Fruit fly (Drosophila melanogaster) whole organism, wandering third instar larva: ENCODE measurements around the gene CG43091.
A peak's percentile ranks its signal among the peaks of the same experiment; 100 is the strongest.

Source experiments
- Abd-B ChIP-seq: fragments of >200 bp; optimal IDR thresholded peaks from 2 replicates; lab custom pipeline; 2017; ENCODE audit warnings: missing biosample characterization, missing genetic modification characterization
- CG32264 ChIP-seq: fragments of 200-800 bp; sonication (Bioruptor generic); optimal IDR thresholded peaks from 2 replicates; lab custom pipeline; 2016; ENCODE audit warnings: missing biosample characterization, missing genetic modification characterization
- CG9705 ChIP-seq: fragments of 200-800 bp; sonication (Bioruptor generic); optimal IDR thresholded peaks from 2 replicates; lab custom pipeline; 2018; ENCODE audit warnings: missing biosample characterization, mild to moderate bottlenecking, missing genetic modification characterization
- CrebA ChIP-seq: fragments of 200-800 bp; sonication (Bioruptor generic); optimal IDR thresholded peaks from 2 replicates; lab custom pipeline; 2016; ENCODE audit warnings: missing biosample characterization, mild to moderate bottlenecking, missing genetic modification characterization, borderline replicate concordance
- Dfd ChIP-seq: fragments of >200 bp; optimal IDR thresholded peaks from 2 replicates; lab custom pipeline; 2017; ENCODE audit warnings: missing biosample characterization, missing genetic modification characterization
- Dif ChIP-seq: fragments of 200-275, 200-300 bp; sonication (Bioruptor generic); optimal IDR thresholded peaks from 2 replicates; lab custom pipeline; 2018; ENCODE audit warnings: missing biosample characterization, missing genetic modification characterization; ENCODE audit not compliant: partially characterized antibody
- GATAd ChIP-seq: sonication (Bioruptor generic); optimal IDR thresholded peaks from 2 replicates; lab custom pipeline; 2016; ENCODE audit warnings: missing biosample characterization, missing genetic modification characterization
- HLH106 ChIP-seq: fragments of 200-800 bp; optimal IDR thresholded peaks from 3 replicates; lab custom pipeline; 2019; ENCODE audit warnings: missing biosample characterization, mild to moderate bottlenecking, missing genetic modification characterization, moderate library complexity
- Hr78 ChIP-seq: fragments of >200 bp; optimal IDR thresholded peaks from 2 replicates; lab custom pipeline; 2017; ENCODE audit warnings: missing biosample characterization, missing genetic modification characterization
- Hr83 ChIP-seq: fragments of 200-300 bp; sonication (Bioruptor generic); optimal IDR thresholded peaks from 2 replicates; lab custom pipeline; 2016; ENCODE audit warnings: missing biosample characterization, mild to moderate bottlenecking, missing genetic modification characterization, moderate library complexity; ENCODE audit not compliant: poor library complexity, severe bottlenecking
- Jra ChIP-seq: sonication (Bioruptor generic); optimal IDR thresholded peaks from 2 replicates; lab custom pipeline; 2016; ENCODE audit warnings: missing biosample characterization, missing genetic modification characterization
- Mio ChIP-seq: sonication (Bioruptor generic); optimal IDR thresholded peaks from 2 replicates; lab custom pipeline; 2016; ENCODE audit warnings: missing biosample characterization, missing genetic modification characterization
- Myc ChIP-seq: fragments of >200 bp; optimal IDR thresholded peaks from 2 replicates; lab custom pipeline; 2017
- N ChIP-seq: fragments of >200 bp; optimal IDR thresholded peaks from 2 replicates; lab custom pipeline; 2018; ENCODE audit warnings: missing biosample characterization, missing external identifiers, missing genetic modification characterization
- OdsH ChIP-seq: fragments of 200-800 bp; sonication (Bioruptor generic); optimal IDR thresholded peaks from 2 replicates; lab custom pipeline; 2016; ENCODE audit warnings: missing biosample characterization, mild to moderate bottlenecking, missing genetic modification characterization
- Rel ChIP-seq, 2 experiments: fragments of 200-800 bp; sonication (Bioruptor generic) in 1 of 2; optimal IDR thresholded peaks; 2 replicates in 1 of 2; 3 replicates in 1 of 2; lab custom pipeline; 2016 to 2019; ENCODE audit warnings: mild to moderate bottlenecking in 2 of 2, missing biosample characterization in 2 of 2, missing genetic modification characterization in 2 of 2, moderate library complexity in 1 of 2
- Sp1 ChIP-seq: fragments of 200-800 bp; sonication (Bioruptor generic); optimal IDR thresholded peaks from 3 replicates; lab custom pipeline; 2019; ENCODE audit warnings: missing biosample characterization, mild to moderate bottlenecking, missing genetic modification characterization, moderate library complexity
- br ChIP-seq: fragments of 200-800 bp; sonication (Bioruptor generic); optimal IDR thresholded peaks from 2 replicates; lab custom pipeline; 2016; ENCODE audit warnings: missing biosample characterization, missing genetic modification characterization
- brk ChIP-seq: fragments of 200-800 bp; sonication (Bioruptor generic); optimal IDR thresholded peaks from 2 replicates; lab custom pipeline; 2016; ENCODE audit warnings: missing biosample characterization, mild to moderate bottlenecking, missing genetic modification characterization
- dl ChIP-seq, 2 experiments: fragments of 175-275, 200-275 bp in 1 of 2; fragments of 200-275 bp in 1 of 2; sonication (Bioruptor generic); optimal IDR thresholded peaks; lab custom pipeline; 2018; ENCODE audit warnings: mild to moderate bottlenecking in 2 of 2, missing biosample characterization in 2 of 2, missing genetic modification characterization in 2 of 2, moderate library complexity in 2 of 2; ENCODE audit not compliant: partially characterized antibody in 2 of 2, insufficient read depth in 1 of 2
- dmrt93B ChIP-seq: fragments of 200-800 bp; sonication (Bioruptor generic); optimal IDR thresholded peaks from 2 replicates; lab custom pipeline; 2018; ENCODE audit warnings: missing biosample characterization, mild to moderate bottlenecking, missing genetic modification characterization
- dsf ChIP-seq: sonication (Bioruptor generic); optimal IDR thresholded peaks from 2 replicates; lab custom pipeline; 2016; ENCODE audit warnings: missing biosample characterization, missing genetic modification characterization, borderline replicate concordance
- foxo ChIP-seq, 2 experiments: fragments of 200-800 bp; sonication (Bioruptor generic); optimal IDR thresholded peaks; 2 replicates in 1 of 2; 3 replicates in 1 of 2; lab custom pipeline; 2016 to 2017; ENCODE audit warnings: missing biosample characterization in 2 of 2, missing genetic modification characterization in 2 of 2
- fru ChIP-seq: fragments of 200-800 bp; sonication (Bioruptor generic); optimal IDR thresholded peaks from 3 replicates; lab custom pipeline; 2016; ENCODE audit warnings: missing biosample characterization, mild to moderate bottlenecking, missing genetic modification characterization
- h ChIP-seq: fragments of 200-800 bp; sonication (Bioruptor generic); optimal IDR thresholded peaks from 3 replicates; lab custom pipeline; 2016; ENCODE audit warnings: missing biosample characterization, mild to moderate bottlenecking, missing genetic modification characterization
- jim ChIP-seq: fragments of 175-275, 200-325 bp; sonication (Bioruptor generic); optimal IDR thresholded peaks from 2 replicates; lab custom pipeline; 2016; ENCODE audit warnings: missing biosample characterization, mild to moderate bottlenecking, missing genetic modification characterization
- psq ChIP-seq: fragments of 200-800 bp; sonication (Bioruptor generic); optimal IDR thresholded peaks from 3 replicates; lab custom pipeline; 2017; ENCODE audit warnings: missing biosample characterization, mild to moderate bottlenecking, missing genetic modification characterization, moderate library complexity
- sage ChIP-seq: fragments of 200-800 bp; sonication (Bioruptor generic); optimal IDR thresholded peaks from 2 replicates; lab custom pipeline; 2016; ENCODE audit warnings: missing biosample characterization, mild to moderate bottlenecking, missing genetic modification characterization
- sv ChIP-seq: fragments of 200-800 bp; sonication (Bioruptor generic); optimal IDR thresholded peaks from 3 replicates; lab custom pipeline; 2016; ENCODE audit warnings: missing biosample characterization, missing genetic modification characterization
- tai ChIP-seq: sonication (Bioruptor generic); optimal IDR thresholded peaks from 2 replicates; lab custom pipeline; 2016; ENCODE audit warnings: missing biosample characterization, missing genetic modification characterization
- usp ChIP-seq: fragments of >200 bp; optimal IDR thresholded peaks from 2 replicates; lab custom pipeline; 2017; ENCODE audit warnings: missing biosample characterization, missing genetic modification characterization
- woc ChIP-seq: sonication (Bioruptor generic); optimal IDR thresholded peaks from 2 replicates; lab custom pipeline; 2016; ENCODE audit warnings: missing biosample characterization, mild to moderate bottlenecking, missing genetic modification characterization

The CG43091 gene

dm6 chr3R:22748956-22749355, 19.6 kb downstream of the CG43091 start, which contains the start of gene CG31139:
Gene CG31139 (minus strand): TSS chr3R:22749056.
- TF ChIP-seq Myc (lab: Kevin White, UChicago) (no peak), h (GFP tag; lab: Kevin White, UChicago) (no peak), Hr78 (GFP tag; lab: Kevin White, UChicago) (no peak), dsf (GFP tag; lab: Kevin White, UChicago) (no peak), br (no peak), Hr83 (no peak), sv (GFP tag; lab: Kevin White, UChicago) (no peak), usp (GFP tag; lab: Kevin White, UChicago) (no peak), CG9705 (GFP tag; lab: Kevin White, UChicago) (no peak), foxo (GFP tag; optimal IDR thresholded peaks at IDR 0.05; lab: Kevin White, UChicago) (no peak), dmrt93B (GFP tag; lab: Kevin White, UChicago) (no peak), Rel (GFP tag; optimal IDR thresholded peaks at IDR 0.05; lab: Kevin White, UChicago) (no peak), Rel (tag; optimal IDR thresholded peaks at IDR 0.05; lab: Kevin White, UChicago) (no peak), tai (GFP tag; lab: Kevin White, UChicago) (no peak), HLH106 (tag; lab: Kevin White, UChicago) (no peak), OdsH (GFP tag; lab: Kevin White, UChicago) (no peak)

dm6 chr3R:22747423-22748090, 21.0 kb downstream of the CG43091 start, which contains the start of gene CG17141:
Gene CG17141 (minus strand): TSS chr3R:22747599.
- TF ChIP-seq h (GFP tag; lab: Kevin White, UChicago) (no peak), OdsH (GFP tag; lab: Kevin White, UChicago) (no peak), Myc (lab: Kevin White, UChicago) (no peak), jim (GFP tag; lab: Kevin White, UChicago) (no peak), Dif (GFP tag; lab: Kevin White, UChicago) (peak; percentile 26), Dfd (GFP tag; lab: Kevin White, UChicago) (no peak), dmrt93B (GFP tag; lab: Kevin White, UChicago) (no peak), Hr83 (peak; percentile 35), br (no peak), woc (GFP tag; lab: Kevin White, UChicago) (no peak)

DNA sequence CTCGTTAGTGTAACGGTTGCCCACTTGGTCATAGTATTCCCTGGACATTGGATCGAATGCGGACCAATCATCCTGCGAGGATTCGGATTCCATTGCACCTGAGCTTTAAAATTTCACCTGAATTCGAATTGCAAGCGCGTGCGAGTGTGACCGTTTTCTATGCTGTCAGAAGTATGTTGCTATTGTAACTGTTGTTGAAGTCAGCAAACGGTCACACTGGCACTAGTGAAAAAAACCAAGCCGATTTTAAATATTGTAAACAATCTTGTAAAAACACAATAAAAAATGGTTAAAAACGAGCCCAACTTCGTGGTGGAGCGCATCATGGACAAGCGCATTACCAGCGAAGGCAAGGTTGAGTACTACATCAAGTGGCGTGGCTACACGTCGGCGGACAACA, 23.1 kb downstream of the CG43091 start, which contains the start of the genes vret and HP1c:
Gene vret, minus strand, starts transcription at position 150 of the 400 bp plus-strand sequence.
Gene HP1c, plus strand, starts transcription at position 189 of the 400 bp plus-strand sequence.
- no peak for TF ChIP-seq Rel (GFP tag; optimal IDR thresholded peaks at IDR 0.05; lab: Kevin White, UChicago)
- peak; percentile 37 for TF ChIP-seq Rel (tag; optimal IDR thresholded peaks at IDR 0.05; lab: Kevin White, UChicago)
- no peak for TF ChIP-seq Dif (GFP tag; lab: Kevin White, UChicago)

DNA sequence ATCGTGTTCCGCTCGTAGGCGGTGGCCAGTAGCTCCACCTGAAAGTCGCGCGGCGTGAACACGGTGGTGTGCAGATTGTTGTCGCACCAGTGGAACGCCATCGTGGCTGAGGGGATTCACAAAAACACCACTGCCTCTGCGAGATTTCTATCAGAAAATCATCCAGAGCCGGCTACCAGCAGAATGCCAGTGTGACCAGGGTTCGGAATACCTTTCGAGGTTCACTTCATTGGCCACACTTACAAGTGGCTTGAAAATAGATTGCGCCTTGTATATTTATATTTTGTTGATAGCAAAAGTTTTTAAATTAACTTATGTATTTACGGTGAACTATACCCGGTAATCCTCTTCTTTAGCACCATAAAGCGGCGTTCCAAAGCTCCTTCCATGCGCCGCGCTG, 27.6 kb downstream of the CG43091 start, which contains the start of the genes Dcr-1 and CG6985:
Gene Dcr-1, minus strand, starts transcription at position 162 of the 400 bp plus-strand sequence.
Gene CG6985, plus strand, starts transcription at position 221 of the 400 bp plus-strand sequence.
- TF ChIP-seq sv (GFP tag; lab: Kevin White, UChicago) = no peak
- no peak for TF ChIP-seq Rel (GFP tag; optimal IDR thresholded peaks at IDR 0.05; lab: Kevin White, UChicago)
- peak; percentile 91 for TF ChIP-seq Rel (tag; optimal IDR thresholded peaks at IDR 0.05; lab: Kevin White, UChicago)
- TF ChIP-seq sage (GFP tag; lab: Kevin White, UChicago) = no peak
- TF ChIP-seq Sp1 = no peak
- no peak for TF ChIP-seq woc (GFP tag; lab: Kevin White, UChicago)
- no peak for TF ChIP-seq Abd-B (GFP tag; lab: Kevin White, UChicago)
- no peak for TF ChIP-seq psq (GFP tag; lab: Kevin White, UChicago)

- TF ChIP-seq fru (GFP tag; lab: Kevin White, UChicago) = no peak
- TF ChIP-seq br = no peak
- TF ChIP-seq CrebA = no peak
- TF ChIP-seq OdsH (GFP tag; lab: Kevin White, UChicago) = no peak
- TF ChIP-seq foxo (GFP tag; optimal IDR thresholded peaks at IDR 0.05; lab: Kevin White, UChicago) = no peak
- TF ChIP-seq Hr78 (GFP tag; lab: Kevin White, UChicago) = no peak
- no peak for TF ChIP-seq dl (GFP tag; optimal IDR thresholded peaks at IDR 0.05; lab: Kevin White, UChicago; ENCODE audit: insufficient read depth in 1 of 2, partially characterized antibody in 2 of 2)
- no peak for TF ChIP-seq N (GFP tag; lab: Kevin White, UChicago)
- no peak for TF ChIP-seq Sp1
- no peak for TF ChIP-seq CG32264 (GFP tag; lab: Kevin White, UChicago)
- TF ChIP-seq Jra (GFP tag; lab: Kevin White, UChicago) = no peak
- no peak for TF ChIP-seq GATAd (GFP tag; lab: Kevin White, UChicago)
- TF ChIP-seq Abd-B (GFP tag; lab: Kevin White, UChicago) = no peak
- TF ChIP-seq dmrt93B (GFP tag; lab: Kevin White, UChicago) = no peak
- TF ChIP-seq jim (GFP tag; lab: Kevin White, UChicago) = no peak
- TF ChIP-seq Mio (GFP tag; lab: Kevin White, UChicago) = no peak
- TF ChIP-seq psq (GFP tag; lab: Kevin White, UChicago) = no peak
- TF ChIP-seq brk (GFP tag; lab: Kevin White, UChicago) = no peak
Measured at dm6 chr3R:22733751-22734150, 34.8 kb downstream of the CG43091 start, which contains the start of gene Takl2. Gene Takl2 (minus strand): TSS chr3R:22733851.
